Worm (Caenorhabditis elegans): Measurements from ENCODE around the gene B0336.12.

Gene B0336.12

DNA sequence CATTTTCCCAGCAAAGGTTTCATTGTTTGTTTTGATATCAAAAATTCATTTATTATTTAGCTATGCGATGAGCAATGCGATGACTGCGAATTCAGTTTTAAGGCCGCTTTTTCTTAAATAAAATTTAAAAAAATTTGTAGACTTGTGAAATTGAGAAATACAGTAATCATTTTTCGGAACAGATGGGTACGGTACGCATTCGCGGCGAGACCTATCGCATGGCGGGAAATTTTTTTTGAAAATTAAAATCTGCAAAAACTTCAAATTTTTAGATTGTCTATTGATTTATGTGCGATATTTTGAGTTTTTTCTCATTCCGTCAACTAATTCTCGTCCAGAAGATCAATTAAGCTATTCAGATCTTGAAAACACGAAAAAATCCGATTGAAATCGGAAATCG is 46.4 kb downstream of the B0336.12 start:
- no peak for TF ChIP-seq nhr-84 (tag; optimal IDR thresholded peaks at IDR 0.05)

DNA sequence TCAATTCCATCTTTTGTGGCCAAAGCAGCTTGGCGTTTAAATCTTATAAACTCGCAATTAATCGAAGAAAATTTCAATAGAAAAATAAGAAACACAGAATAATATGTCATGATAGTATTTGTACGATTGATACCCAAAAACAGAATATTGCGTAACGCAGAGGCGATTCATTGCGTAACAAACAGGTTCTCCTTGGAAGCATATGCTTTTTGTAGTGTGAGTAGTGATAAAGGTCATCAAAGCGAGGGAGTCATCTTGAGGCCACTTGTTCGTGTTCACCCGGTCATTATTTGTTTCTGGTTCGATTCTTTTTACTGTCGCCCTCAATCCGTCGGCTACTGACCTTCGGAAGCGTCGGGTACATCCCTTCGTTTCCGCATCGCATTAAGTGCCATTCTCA is 49.0 kb downstream of the B0336.12 start, which contains the start of gene F54E7.6:
Gene F54E7.6 (minus strand): TSS at position 110 of the 400 bp plus-strand sequence.
- peak; percentile 25 for TF ChIP-seq blmp-1 (tag; optimal IDR thresholded peaks at IDR 0.05)
- no peak for TF ChIP-seq aha-1 (tag; optimal IDR thresholded peaks at IDR 0.05)

All from whole organism, L1 larva.